Fruit fly (Drosophila melanogaster): ENCODE results near the gene Sac1.

- TF ChIP-seq CHES-1-like (GFP tag; optimal IDR thresholded peaks at IDR 0.05) (no peak), Lpt (GFP tag; optimal IDR thresholded peaks at IDR 0.05) (no peak), CG2712 (tag; optimal IDR thresholded peaks at IDR 0.05) (no peak), nom (GFP tag; optimal IDR thresholded peaks at IDR 0.05) (no peak), trem (tag; optimal IDR thresholded peaks at IDR 0.05) (no peak), CG10366 (GFP tag; IDR thresholded peaks at IDR 0.05) (peak; percentile 68), cas (GFP tag; IDR thresholded peaks at IDR 0.05) (no peak), otp (GFP tag; IDR thresholded peaks at IDR 0.05) (no peak), wdn (GFP tag; IDR thresholded peaks at IDR 0.05) (no peak), tap (tag; optimal IDR thresholded peaks at IDR 0.05) (no peak)
These were observed 43.7 kb upstream of the Sac1 start for dm6 chr3L:1203855-1204431.

Data from whole organism, embryonic.